Fruit fly (Drosophila melanogaster): ENCODE data around the gene Pdh.
A peak's percentile ranks its signal among the peaks of the same experiment; 100 is the strongest.

Pdh gene

DNA sequence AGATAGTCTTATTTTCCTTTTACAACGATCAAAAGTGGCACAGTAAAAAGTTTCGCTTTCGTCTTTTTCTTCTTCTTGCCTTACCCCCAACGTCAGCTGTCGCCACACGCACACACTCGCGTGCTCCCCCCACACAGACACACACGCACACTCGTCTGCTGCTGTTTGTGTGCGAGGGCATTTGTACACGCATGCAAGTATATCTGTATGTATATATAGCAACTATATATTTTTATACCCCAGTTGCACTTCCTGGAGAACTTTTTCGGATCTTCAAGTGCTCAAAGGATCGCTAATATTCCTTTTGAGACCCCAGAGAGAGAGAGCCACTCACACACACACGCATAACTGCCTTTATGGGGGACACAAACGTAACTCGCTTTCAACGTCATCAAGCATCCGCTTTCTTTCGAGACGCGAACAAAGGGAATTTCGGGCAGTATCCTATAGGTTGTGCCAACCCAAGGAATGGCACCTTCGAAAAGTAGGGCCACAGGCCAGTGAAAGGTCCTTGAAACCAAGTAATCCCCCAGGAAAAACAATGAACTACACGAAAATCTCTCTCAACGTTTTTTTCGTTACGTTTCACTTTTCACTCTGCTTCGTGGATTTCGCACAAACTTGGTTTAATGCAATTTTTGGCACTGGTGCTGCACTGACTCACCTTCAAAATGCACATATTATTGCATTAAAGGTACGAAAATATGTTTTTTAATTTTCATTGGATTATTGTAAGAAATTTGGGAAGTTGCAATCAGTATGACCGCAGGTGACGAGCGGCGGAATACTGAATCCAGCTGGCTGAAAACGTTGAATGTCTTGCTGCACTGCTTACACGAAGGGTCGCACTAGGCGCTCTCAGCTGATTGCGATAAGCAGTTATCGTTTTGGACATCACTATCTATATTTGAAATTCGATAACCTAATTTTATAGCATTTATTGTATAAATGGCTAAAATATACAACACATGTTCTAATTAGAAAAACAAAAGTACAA, 24.0 kb upstream of the Pdh start, which contains the start of gene roq:
roq (minus strand) TSS at position 799 of the 997 bp plus-strand sequence.
- no peak for TF ChIP-seq noc (tag; optimal IDR thresholded peaks at IDR 0.05)

DNA sequence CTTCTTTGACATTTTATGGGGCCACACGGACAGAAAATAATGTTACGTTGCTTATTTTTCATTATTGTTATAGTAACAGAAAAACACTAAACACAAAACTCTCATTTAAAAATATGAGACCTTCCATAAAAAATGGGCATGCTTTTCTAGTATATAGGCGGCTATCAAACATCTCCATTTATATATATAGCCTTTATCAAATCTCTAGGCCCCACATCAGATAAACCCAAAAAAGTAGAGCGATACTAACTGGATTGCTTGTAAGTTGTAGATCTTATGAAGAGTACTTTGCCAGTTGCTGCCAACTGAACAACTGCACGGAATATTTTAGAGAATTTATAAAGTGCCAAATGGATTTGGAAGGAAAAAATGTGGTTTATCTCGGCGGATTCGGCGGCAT, 15.4 kb upstream of the Pdh start, which contains the start of gene CG18814:
CG18814 (plus strand) TSS at position 301 of the 400 bp plus-strand sequence.
- TF ChIP-seq noc (tag; optimal IDR thresholded peaks at IDR 0.05): no peak

DNA sequence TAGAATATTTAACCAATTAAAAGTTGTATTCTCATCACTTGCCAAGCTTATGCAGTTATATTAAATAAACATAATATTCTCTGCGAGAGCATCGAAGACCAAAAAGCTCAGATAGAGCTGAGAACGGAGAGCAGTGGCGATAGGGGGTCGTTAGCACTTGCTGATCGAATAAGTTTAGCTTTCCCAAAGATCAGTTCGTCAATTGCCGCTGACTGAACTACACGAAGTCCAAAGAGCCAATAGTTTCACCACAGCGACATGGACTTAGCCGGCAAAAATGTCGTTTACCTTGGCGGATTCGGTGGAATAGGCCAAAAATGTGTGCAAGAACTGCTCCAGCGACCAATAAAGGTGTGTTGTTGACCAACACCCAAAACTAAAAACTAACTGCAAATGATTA, 14.1 kb upstream of the Pdh start, which contains the start of gene CG4842:
CG4842 (plus strand) TSS at position 191 of the 400 bp plus-strand sequence.
- no peak for TF ChIP-seq noc (tag; optimal IDR thresholded peaks at IDR 0.05)

DNA sequence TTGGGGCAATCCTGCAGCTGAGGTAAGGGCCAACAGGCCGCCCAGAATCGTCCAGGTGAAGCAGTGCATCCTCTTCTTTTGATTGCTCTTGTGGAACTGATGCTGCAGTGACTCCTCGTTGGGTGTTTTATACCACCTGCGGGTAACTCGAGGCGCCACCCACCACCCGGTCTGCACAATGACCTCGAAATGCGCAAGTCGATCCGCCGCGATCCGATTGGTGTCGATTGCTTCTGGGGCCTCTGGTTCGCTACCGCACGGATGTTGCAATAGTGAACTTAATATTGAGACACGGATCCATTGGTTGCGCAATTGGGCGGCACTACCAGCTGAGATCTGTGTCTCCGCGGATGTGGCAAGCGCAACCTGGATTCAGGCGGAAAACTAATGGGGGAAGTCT, 13.1 kb upstream of the Pdh start, which contains the start of gene Cpr72Ec:
Cpr72Ec (minus strand) TSS at position 101 of the 400 bp plus-strand sequence.
- TF ChIP-seq noc (tag; optimal IDR thresholded peaks at IDR 0.05): no peak

DNA sequence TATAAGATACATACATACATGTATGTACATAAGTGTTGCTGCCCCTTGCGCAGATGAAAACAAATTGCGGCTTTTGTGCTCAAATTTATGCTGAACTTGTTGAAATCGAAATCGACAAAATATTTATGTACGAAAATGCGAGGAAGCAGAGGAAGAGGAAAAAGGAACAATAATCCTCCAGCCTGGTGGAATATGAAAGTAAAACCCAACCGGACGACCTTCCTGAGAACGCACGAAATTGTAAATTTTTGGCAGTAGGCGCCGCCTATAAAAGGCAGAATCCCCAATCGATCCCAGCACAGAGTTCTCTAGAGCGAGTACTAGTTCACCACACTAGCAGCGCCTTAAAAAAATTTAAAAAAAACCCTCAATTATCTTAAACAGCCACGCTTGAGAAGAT, 10.5 kb upstream of the Pdh start, which contains the start of gene Cpr72Eb:
Cpr72Eb (plus strand) TSS at position 301 of the 400 bp plus-strand sequence.
- no peak for TF ChIP-seq noc (tag; optimal IDR thresholded peaks at IDR 0.05)

DNA sequence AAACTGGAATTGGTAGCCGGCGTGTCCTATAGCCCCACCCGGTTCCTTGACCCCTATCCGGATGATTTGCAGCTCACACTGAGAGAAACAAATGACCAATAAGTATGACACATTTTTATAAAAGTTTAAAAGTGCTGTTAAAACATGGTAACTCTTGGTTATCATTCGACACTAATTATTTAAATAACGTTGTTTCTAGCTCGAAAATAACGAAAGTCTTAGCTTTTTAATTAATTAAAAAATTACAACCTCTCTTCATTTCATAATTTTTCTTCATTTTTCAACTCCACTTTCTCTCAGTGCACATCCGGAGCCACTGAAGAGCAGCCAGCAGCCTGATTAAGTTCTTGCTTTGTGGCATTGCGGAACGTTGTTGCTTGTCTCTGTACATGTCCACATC, 10.1 kb upstream of the Pdh start:
- no peak for TF ChIP-seq noc (tag; optimal IDR thresholded peaks at IDR 0.05)

DNA sequence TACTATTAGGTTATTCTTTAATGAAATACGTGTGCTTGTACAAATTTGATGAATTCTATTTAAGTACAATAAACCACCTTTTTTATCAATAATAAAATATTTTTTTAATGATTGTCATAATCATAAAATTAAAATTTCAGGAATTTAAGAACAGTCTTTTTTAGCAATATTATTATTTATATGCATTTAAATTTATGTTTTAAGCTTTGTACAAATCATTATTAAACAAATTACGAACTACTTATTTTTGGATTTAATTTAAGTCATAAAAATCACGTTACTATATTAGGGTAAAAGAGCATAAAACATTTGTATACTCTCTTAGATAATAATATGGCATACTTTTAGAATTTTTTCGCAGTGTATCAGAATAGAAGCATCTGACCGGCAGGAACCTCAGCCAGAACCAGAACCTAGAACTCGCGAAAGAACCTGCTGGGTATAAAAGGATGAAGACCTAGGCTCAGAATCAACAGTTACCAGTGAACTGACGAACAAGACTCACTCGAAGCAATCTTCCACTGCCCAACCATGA, 8.1 kb upstream of the Pdh start, which contains the start of gene Cpr72Ea:
Cpr72Ea (plus strand) TSS at position 485 of the 535 bp plus-strand sequence.
- TF ChIP-seq noc (tag; optimal IDR thresholded peaks at IDR 0.05): no peak

DNA sequence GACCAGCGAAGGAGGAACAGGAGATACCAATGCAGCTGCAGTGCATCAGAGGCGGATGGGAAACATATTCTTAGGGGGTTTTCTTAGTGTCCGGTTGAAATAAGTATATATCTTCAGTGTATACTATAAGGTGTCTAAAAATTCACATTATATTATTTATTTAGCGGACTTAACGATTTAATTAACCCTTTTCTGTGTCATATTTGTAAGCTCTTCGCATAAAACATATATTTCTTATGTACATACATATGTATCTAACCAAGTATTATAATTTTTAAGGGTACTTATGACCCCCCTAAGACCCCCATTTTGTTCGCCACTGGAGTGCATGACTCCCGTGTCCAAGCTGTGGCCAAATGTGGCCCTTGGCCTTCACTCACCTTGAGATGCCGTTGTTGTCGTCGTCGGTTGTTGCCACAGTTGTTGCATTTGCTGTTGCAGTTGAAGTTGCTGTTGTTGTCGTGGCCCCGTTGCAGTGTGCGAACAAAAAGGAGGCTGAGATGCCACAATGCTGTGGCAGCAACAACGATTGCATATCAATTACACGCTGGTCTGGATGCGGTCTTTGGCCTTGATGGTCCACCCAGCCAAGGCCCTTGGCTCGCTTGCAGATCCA, 7.2 kb upstream of the Pdh start:
- no peak for TF ChIP-seq noc (tag; optimal IDR thresholded peaks at IDR 0.05)

DNA sequence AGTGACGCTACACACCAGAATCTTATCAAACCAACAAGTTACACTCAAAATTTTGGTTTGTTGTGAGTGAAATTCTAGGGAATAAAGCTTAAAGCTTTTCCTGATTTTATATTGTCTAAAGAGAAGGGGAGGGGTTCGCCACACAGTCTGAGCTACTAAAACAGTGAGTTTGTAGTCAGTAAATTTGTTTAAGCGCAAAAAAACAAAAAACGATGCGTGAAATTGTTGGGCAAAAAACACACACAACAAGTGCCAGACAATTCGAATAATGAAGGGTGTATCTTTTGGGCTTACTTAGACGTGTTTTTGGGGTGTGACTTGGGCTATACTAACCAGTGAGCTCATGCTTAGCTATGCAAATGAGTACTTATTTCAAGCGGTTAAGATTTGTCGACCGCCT, 5.7 kb upstream of the Pdh start:
- TF ChIP-seq noc (tag; optimal IDR thresholded peaks at IDR 0.05): no peak

DNA sequence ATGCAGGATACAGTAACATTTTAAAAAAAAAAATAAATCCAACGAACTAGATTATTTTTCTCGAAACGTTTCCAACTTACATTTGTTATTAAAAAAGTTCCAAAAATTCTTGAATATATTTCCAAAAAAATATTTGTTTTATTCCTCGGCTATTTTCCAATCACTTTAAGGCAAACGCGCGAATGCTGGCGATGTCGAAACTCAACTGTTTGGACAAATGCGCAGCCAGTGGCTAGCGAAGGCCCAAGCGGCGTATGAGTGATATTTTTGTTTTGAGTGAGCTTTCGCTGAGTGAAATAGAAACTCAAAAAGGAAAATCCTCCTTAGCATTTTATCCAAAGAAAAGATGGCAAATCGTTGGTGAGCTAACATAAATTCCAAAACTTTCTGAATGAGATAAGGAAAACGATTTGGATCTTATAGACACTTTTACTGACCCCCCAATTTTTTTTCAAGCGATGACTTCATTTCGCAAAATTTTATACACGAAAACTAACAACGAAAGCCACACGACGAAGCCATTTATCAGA, 5.2 kb upstream of the Pdh start, which contains the start of gene ringer:
ringer (minus strand) TSS at position 210 of the 530 bp plus-strand sequence.
- no peak for TF ChIP-seq noc (tag; optimal IDR thresholded peaks at IDR 0.05)

DNA sequence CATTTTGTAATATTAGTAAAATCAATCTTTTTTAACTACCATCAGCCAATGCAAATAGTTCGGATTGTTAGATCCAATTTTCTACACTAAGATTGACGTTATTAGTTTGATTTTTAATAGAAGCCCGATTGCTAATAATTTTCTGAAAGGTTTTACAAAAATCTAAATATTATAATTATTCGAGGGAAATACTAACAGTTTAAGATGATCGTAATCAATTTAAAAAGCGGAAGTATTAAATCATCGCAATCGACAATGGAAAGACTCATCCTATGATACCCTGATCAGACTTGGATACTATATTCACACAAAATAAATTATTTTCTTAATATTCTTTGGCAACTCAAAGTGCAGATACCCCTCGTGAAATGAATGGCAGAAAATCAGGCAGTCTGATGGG, 3.8 kb upstream of the Pdh start:
- TF ChIP-seq noc (tag; optimal IDR thresholded peaks at IDR 0.05): no peak

DNA sequence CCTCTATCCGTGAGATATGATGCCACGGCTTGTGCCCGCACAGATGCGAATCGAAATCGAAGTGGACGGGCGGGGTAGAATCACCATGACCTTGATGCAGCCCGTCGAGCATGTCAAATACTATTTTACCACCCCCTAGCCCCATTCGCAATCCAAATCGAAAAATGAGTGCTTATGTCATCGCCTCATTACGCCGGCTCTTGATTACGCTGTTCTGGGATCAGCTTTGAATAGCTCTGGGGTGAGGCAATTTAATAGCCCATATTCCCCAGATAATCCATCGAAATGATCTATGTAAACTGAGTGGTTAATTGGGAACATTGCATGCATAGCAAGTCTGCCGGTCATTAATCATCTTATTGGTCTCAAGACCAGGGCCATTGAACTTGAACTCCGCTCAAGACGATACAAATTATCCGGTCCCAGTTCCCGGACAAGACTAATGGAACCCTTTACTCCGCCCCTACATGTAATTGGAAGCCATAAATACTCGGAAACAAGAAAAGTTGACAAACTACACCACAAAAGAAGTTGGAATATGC, 3.2 kb upstream of the Pdh start:
- TF ChIP-seq noc (tag; optimal IDR thresholded peaks at IDR 0.05): no peak

DNA sequence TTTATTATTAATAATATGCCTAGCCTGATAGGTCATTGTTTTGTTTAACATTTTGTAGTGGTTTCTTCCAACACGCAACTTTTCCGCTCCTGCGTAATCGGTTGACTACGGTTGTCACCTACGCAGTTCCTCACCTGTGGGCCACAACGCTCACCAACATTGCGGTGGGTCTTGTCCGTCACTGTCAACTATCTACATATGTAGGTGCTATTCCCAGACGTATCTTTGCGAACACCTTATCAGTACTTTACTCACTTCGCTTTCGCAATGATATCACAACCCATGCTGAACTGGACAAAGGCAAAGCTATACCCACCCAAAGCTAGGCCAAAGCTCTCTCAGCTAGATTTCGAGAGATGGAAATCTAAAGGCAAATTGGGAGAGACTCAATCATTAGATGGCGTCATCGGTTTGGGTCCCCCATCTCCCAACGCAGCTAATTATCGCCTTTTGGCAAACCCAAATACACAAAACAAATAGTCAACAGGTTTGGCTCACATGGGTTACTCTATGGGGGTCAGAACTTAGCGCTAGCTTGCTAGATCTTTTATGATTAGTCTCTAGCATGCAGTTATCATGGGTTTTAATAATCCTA, 2.2 kb upstream of the Pdh start:
- peak; percentile 17 for TF ChIP-seq noc (tag; optimal IDR thresholded peaks at IDR 0.05)

DNA sequence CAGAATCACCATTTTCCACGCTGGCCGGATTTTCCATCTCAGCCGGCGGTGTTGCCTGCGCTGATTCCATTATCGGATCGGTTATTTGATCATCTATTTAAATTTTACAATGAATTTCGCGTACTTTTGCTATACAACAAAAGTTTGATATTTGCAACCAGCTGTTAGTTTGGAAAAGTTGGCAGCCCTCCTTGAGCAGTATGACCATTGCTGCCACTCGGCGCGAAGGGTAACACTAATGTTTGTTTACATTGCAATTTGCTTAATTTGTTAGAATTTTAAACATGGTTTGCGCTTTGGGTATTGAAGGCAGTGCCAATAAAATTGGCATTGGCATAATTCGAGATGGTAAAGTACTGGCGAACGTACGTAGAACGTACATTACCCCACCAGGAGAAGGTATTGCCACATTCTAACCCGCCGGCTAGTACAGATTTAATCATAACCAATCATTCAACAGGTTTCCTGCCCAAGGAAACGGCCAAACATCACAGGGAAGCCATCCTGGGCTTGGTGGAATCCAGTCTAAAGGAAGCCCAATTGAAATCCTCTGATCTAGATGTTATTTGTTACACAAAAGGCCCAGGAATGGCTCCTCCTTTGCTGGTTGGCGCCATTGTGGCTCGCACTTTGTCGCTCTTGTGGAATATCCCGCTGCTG, 2.2 kb downstream of the Pdh start, which contains the start of the genes Golgin104 and Tcs3:
Golgin104 (minus strand) TSS at position 182 of the 660 bp plus-strand sequence.
Tcs3 (plus strand) TSS at position 222 of the 660 bp plus-strand sequence.
- TF ChIP-seq noc (tag; optimal IDR thresholded peaks at IDR 0.05): no peak

All from whole organism, larva.